Fruit fly (Drosophila melanogaster) whole organism, embryonic: ENCODE results near the gene Rrp46.

ENCODE experiments used
- CG17912 ChIP-seq: fragments of 200-800 bp; sonication (Bioruptor generic); optimal IDR thresholded peaks from 2 replicates; lab custom pipeline; 2018; ENCODE audit warnings: missing biosample characterization, mild to moderate bottlenecking, missing genetic modification characterization
- CG6813 ChIP-seq: fragments of 200-800 bp; sonication (Bioruptor generic); optimal IDR thresholded peaks from 2 replicates; lab custom pipeline; 2017; ENCODE audit warnings: missing biosample characterization, missing genetic modification characterization, mild to moderate bottlenecking, moderate library complexity, missing genetic modification reagents
- Usf ChIP-seq: fragments of 200-800 bp; sonication (Bioruptor generic); optimal IDR thresholded peaks from 2 replicates; lab custom pipeline; 2017; ENCODE audit warnings: missing genotype, missing biosample characterization, missing genetic modification characterization
- danr ChIP-seq: fragments of 200-800 bp; sonication (Bioruptor generic); IDR thresholded peaks from 2 replicates; pipeline ENCODE4 v1.3.6; 2022; ENCODE audit warnings: missing biosample characterization, missing genetic modification characterization
- dmrt99B ChIP-seq: fragments of 200-800 bp; sonication (Bioruptor generic); optimal IDR thresholded peaks from 2 replicates; lab custom pipeline; 2018; ENCODE audit warnings: missing biosample characterization, mild to moderate bottlenecking, missing genetic modification characterization, moderate library complexity
- ems ChIP-seq: fragments of 200-800 bp; sonication (Bioruptor generic); optimal IDR thresholded peaks from 3 replicates; lab custom pipeline; 2016; ENCODE audit warnings: missing biosample characterization, missing genetic modification characterization
- fd102C ChIP-seq: fragments of 200-800 bp; sonication (Bioruptor generic); optimal IDR thresholded peaks from 2 replicates; lab custom pipeline; 2018; ENCODE audit warnings: missing biosample characterization, mild to moderate bottlenecking, missing genetic modification characterization, moderate library complexity

dm6 chr3R:10415923-10416322, 2.8 kb downstream of the Rrp46 start, which contains the start of gene CG6345:
- TF ChIP-seq dmrt99B (tag; lab: Kevin White, UChicago) (peak; percentile 79), CG17912 (peak; percentile 87), ems (GFP tag; lab: Kevin White, UChicago) (peak; percentile 83), CG6813 (GFP tag; lab: Kevin White, UChicago) (peak; percentile 89), fd102C (GFP tag; lab: Kevin White, UChicago) (peak; percentile 79), danr (GFP tag; lab: Robert Waterston, UW) (peak; percentile 23; the same call in 1 of the 2 replicates), Usf (GFP tag; lab: Kevin White, UChicago) (no peak)
